Fruit fly (Drosophila melanogaster) whole organism, embryonic: Measurements from ENCODE around the gene Arl5.
A peak's percentile ranks its signal among the peaks of the same experiment; 100 is the strongest.

Source experiments
- B-H2 ChIP-seq: fragments of 200-800 bp; sonication (Bioruptor generic); optimal IDR thresholded peaks from 2 replicates; lab custom pipeline; 2018; ENCODE audit warnings: missing biosample characterization, mild to moderate bottlenecking, missing genetic modification characterization
- CG10565 ChIP-seq: fragments of 200-800 bp; sonication (Bioruptor generic); optimal IDR thresholded peaks from 3 replicates; lab custom pipeline; 2016; ENCODE audit warnings: missing biosample characterization, mild to moderate bottlenecking, missing genetic modification characterization
- CG12104 ChIP-seq: fragments of 200-800 bp; sonication (Bioruptor generic); optimal IDR thresholded peaks from 3 replicates; lab custom pipeline; 2016; ENCODE audit warnings: missing biosample characterization, missing genetic modification characterization
- CG12299 ChIP-seq: fragments of 200-800 bp; sonication (Bioruptor generic); optimal IDR thresholded peaks from 2 replicates; lab custom pipeline; 2018; ENCODE audit warnings: missing biosample characterization, mild to moderate bottlenecking, missing genetic modification characterization
- CG13296 ChIP-seq: fragments of 200-800 bp; sonication (Bioruptor generic); optimal IDR thresholded peaks from 3 replicates; lab custom pipeline; 2018; ENCODE audit warnings: missing biosample characterization, mild to moderate bottlenecking, missing genetic modification characterization
- CG13424 ChIP-seq: fragments of 200-800 bp; sonication (Bioruptor generic); optimal IDR thresholded peaks from 2 replicates; lab custom pipeline; 2019; ENCODE audit warnings: missing biosample characterization, mild to moderate bottlenecking, missing genetic modification characterization, moderate library complexity
- CG13894 ChIP-seq: fragments of 200-800 bp; sonication (Bioruptor generic); optimal IDR thresholded peaks from 3 replicates; lab custom pipeline; 2018; ENCODE audit warnings: missing biosample characterization, mild to moderate bottlenecking, missing genetic modification characterization, moderate library complexity
- CG15514 ChIP-seq: fragments of 200-800 bp; sonication (Bioruptor generic); optimal IDR thresholded peaks from 3 replicates; lab custom pipeline; 2017; ENCODE audit warnings: missing biosample characterization, missing genetic modification characterization, mild to moderate bottlenecking, moderate library complexity, missing genetic modification reagents
- CG2120 ChIP-seq: fragments of 200-800 bp; sonication (Bioruptor generic); optimal IDR thresholded peaks from 3 replicates; lab custom pipeline; 2016; ENCODE audit warnings: missing biosample characterization, missing genetic modification characterization
- CG2712 ChIP-seq: fragments of 200-800 bp; optimal IDR thresholded peaks from 3 replicates; lab custom pipeline; 2019; ENCODE audit warnings: missing biosample characterization, mild to moderate bottlenecking, missing genetic modification characterization, moderate library complexity
- CG33557 ChIP-seq: fragments of 200-800 bp; sonication (Bioruptor generic); optimal IDR thresholded peaks from 2 replicates; lab custom pipeline; 2019; ENCODE audit warnings: missing biosample characterization, mild to moderate bottlenecking, missing genetic modification characterization, moderate library complexity
- CG34224 ChIP-seq: fragments of 200-800 bp; sonication (Bioruptor generic); IDR thresholded peaks from 3 replicates; pipeline ENCODE4 v1.3.6; 2022; ENCODE audit warnings: missing biosample characterization, missing genetic modification characterization; ENCODE audit not compliant: partially characterized antibody
- CG34376 ChIP-seq: fragments of 200-800 bp; sonication (Bioruptor generic); optimal IDR thresholded peaks from 2 replicates; lab custom pipeline; 2018; ENCODE audit warnings: missing biosample characterization, mild to moderate bottlenecking, missing genetic modification characterization
- CG3847 ChIP-seq: fragments of 200-800 bp; sonication (Bioruptor generic); IDR thresholded peaks from 2 replicates; pipeline ENCODE4 v1.3.6; 2022; ENCODE audit warnings: missing biosample characterization, missing genetic modification characterization
- CG4360 ChIP-seq: fragments of 200-800 bp; sonication (Bioruptor generic); IDR thresholded peaks from 2 replicates; pipeline ENCODE4 v1.3.6; 2022; ENCODE audit warnings: missing biosample characterization, missing genetic modification characterization
- CG4707 ChIP-seq: fragments of 200-800 bp; sonication (Bioruptor generic); optimal IDR thresholded peaks from 2 replicates; lab custom pipeline; 2018; ENCODE audit warnings: missing biosample characterization, mild to moderate bottlenecking, missing genetic modification characterization, moderate library complexity
- CG4820 ChIP-seq: fragments of 200-800 bp; sonication (Bioruptor generic); optimal IDR thresholded peaks from 3 replicates; lab custom pipeline; 2016; ENCODE audit warnings: missing biosample characterization, missing genetic modification characterization
- CG4854 ChIP-seq: fragments of 200-800 bp; sonication (Bioruptor generic); optimal IDR thresholded peaks from 2 replicates; lab custom pipeline; 2016; ENCODE audit warnings: missing biosample characterization, missing genetic modification characterization, inconsistent platforms
- CG6254 ChIP-seq: fragments of 200-800 bp; sonication (Bioruptor generic); optimal IDR thresholded peaks from 3 replicates; lab custom pipeline; 2017; ENCODE audit warnings: mild to moderate bottlenecking, missing biosample characterization, missing genetic modification reagents, missing genetic modification characterization
- CG6765 ChIP-seq: fragments of 200-800 bp; sonication (Bioruptor generic); optimal IDR thresholded peaks from 3 replicates; lab custom pipeline; 2017; ENCODE audit warnings: missing biosample characterization, mild to moderate bottlenecking, missing genetic modification characterization
- CG7745 ChIP-seq: fragments of 200-800 bp; sonication (Bioruptor generic); optimal IDR thresholded peaks from 2 replicates; lab custom pipeline; 2018; ENCODE audit warnings: missing biosample characterization, mild to moderate bottlenecking, missing genetic modification characterization, moderate library complexity
- CG8290 ChIP-seq, 3 experiments: fragments of 200-800 bp; sonication (Bioruptor generic); optimal IDR thresholded peaks; 2 replicates each; lab custom pipeline; 2016 to 2019; ENCODE audit warnings: missing biosample characterization in 3 of 3, missing genetic modification characterization in 3 of 3, mild to moderate bottlenecking in 2 of 3, moderate library complexity in 1 of 3
- CG9932 ChIP-seq: fragments of 200-800 bp; sonication (Bioruptor generic); IDR thresholded peaks from 2 replicates; pipeline ENCODE4 v1.3.6; 2022; ENCODE audit warnings: missing biosample characterization, missing genetic modification characterization
- CoRest ChIP-seq: fragments of 200-800 bp; sonication (Bioruptor generic); optimal IDR thresholded peaks from 3 replicates; lab custom pipeline; 2018; ENCODE audit warnings: missing biosample characterization, mild to moderate bottlenecking, missing genetic modification characterization, moderate library complexity
- Dll ChIP-seq: fragments of 200-800 bp; sonication (Bioruptor generic); IDR thresholded peaks from 4 replicates; pipeline ENCODE4 v1.3.6; 2022; ENCODE audit warnings: missing biosample characterization, missing genetic modification characterization; ENCODE audit not compliant: partially characterized antibody
- Dref ChIP-seq: fragments of 200-800 bp; sonication (Bioruptor generic); IDR thresholded peaks from 2 replicates; pipeline ENCODE4 v1.3.6; 2022; ENCODE audit warnings: missing biosample characterization, missing genetic modification characterization
- E2f1 ChIP-seq: fragments of 200-800 bp; sonication (Bioruptor generic); IDR thresholded peaks from 2 replicates; pipeline ENCODE4 v1.3.6; 2022; ENCODE audit warnings: missing biosample characterization, missing genetic modification characterization
- MBD-R2 ChIP-seq: fragments of 200-800 bp; sonication (Bioruptor generic); IDR thresholded peaks from 2 replicates; pipeline ENCODE4 v1.3.6; 2022; ENCODE audit warnings: missing biosample characterization, missing genetic modification characterization
- Mad ChIP-seq: fragments of 200-800 bp; sonication (Bioruptor generic); optimal IDR thresholded peaks from 2 replicates; lab custom pipeline; 2016; ENCODE audit warnings: missing biosample characterization, missing genetic modification characterization
- Mrtf ChIP-seq: fragments of 200-800 bp; sonication (Bioruptor generic); IDR thresholded peaks from 3 replicates; pipeline ENCODE4 v1.3.6; 2022; ENCODE audit warnings: missing biosample characterization, missing genetic modification characterization
- Nf-YA ChIP-seq: fragments of 200-800 bp; sonication (Bioruptor generic); IDR thresholded peaks from 2 replicates; pipeline ENCODE4 v1.3.6; 2022; ENCODE audit warnings: missing biosample characterization, missing genetic modification characterization
- Rx ChIP-seq: fragments of 200-800 bp; sonication (Bioruptor generic); IDR thresholded peaks from 2 replicates; pipeline ENCODE4 v1.3.6; 2022; ENCODE audit warnings: missing biosample characterization, missing genetic modification characterization
- Scr ChIP-seq: fragments of 200-800 bp; sonication (Bioruptor generic); IDR thresholded peaks from 2 replicates; pipeline ENCODE4 v1.3.6; 2022; ENCODE audit warnings: missing biosample characterization, missing genetic modification characterization; ENCODE audit not compliant: partially characterized antibody
- Sry-δ ChIP-seq: fragments of 200-800 bp; sonication (Bioruptor generic); optimal IDR thresholded peaks from 2 replicates; lab custom pipeline; 2016; ENCODE audit warnings: missing biosample characterization, missing genetic modification characterization
- Tbp ChIP-seq: fragments of >200 bp; optimal IDR thresholded peaks from 2 replicates; lab custom pipeline; 2018; ENCODE audit warnings: missing biosample characterization, missing genetic modification characterization
- ase ChIP-seq: fragments of 200-800 bp; sonication (Bioruptor generic); IDR thresholded peaks from 3 replicates; pipeline ENCODE4 v1.3.6; 2022; ENCODE audit warnings: missing biosample characterization, missing genetic modification characterization
- az2 ChIP-seq: fragments of 200-800 bp; sonication (Bioruptor generic); optimal IDR thresholded peaks from 3 replicates; lab custom pipeline; 2016; ENCODE audit warnings: missing biosample characterization, missing genetic modification characterization
- eve ChIP-seq, 2 experiments: fragments of >200 bp; optimal IDR thresholded peaks; 2 replicates each; lab custom pipeline; 2017; ENCODE audit warnings: missing biosample characterization in 2 of 2, missing genetic modification characterization in 2 of 2
- gcm ChIP-seq: fragments of 200-800 bp; sonication (Bioruptor generic); optimal IDR thresholded peaks from 2 replicates; lab custom pipeline; 2019; ENCODE audit warnings: missing biosample characterization, mild to moderate bottlenecking, missing genetic modification characterization, moderate library complexity
- gem ChIP-seq: fragments of 200-800 bp; sonication (Bioruptor generic); optimal IDR thresholded peaks from 2 replicates; lab custom pipeline; 2019; ENCODE audit warnings: missing biosample characterization, mild to moderate bottlenecking, missing genetic modification characterization, moderate library complexity
- lab ChIP-seq: fragments of 200-800 bp; sonication (Bioruptor generic); optimal IDR thresholded peaks from 3 replicates; lab custom pipeline; 2017; ENCODE audit warnings: missing biosample characterization, missing genetic modification characterization, mild to moderate bottlenecking, moderate library complexity, missing genetic modification reagents
- lbe ChIP-seq: fragments of 200-800 bp; sonication (Bioruptor generic); optimal IDR thresholded peaks from 2 replicates; lab custom pipeline; 2016; ENCODE audit warnings: missing biosample characterization, mild to moderate bottlenecking, missing genetic modification characterization
- lov ChIP-seq, 2 experiments: fragments of 200-800 bp in 1 of 2; fragments of >200 bp in 1 of 2; sonication (Bioruptor generic) in 1 of 2; IDR thresholded peaks in 1 of 2; optimal IDR thresholded peaks in 1 of 2; 2 replicates in 1 of 2; 3 replicates in 1 of 2; pipeline versions ENCODE4 v1.3.6 to Lab custom; 2017 to 2022; ENCODE audit warnings: missing biosample characterization in 1 of 2, missing genetic modification characterization in 1 of 2
- odd ChIP-seq: fragments of 200-800 bp; sonication (Bioruptor generic); optimal IDR thresholded peaks from 2 replicates; lab custom pipeline; 2017; ENCODE audit warnings: missing biosample characterization, mild to moderate bottlenecking, missing genetic modification characterization
- row ChIP-seq: fragments of 200-800 bp; sonication (Bioruptor generic); IDR thresholded peaks from 3 replicates; pipeline ENCODE4 v1.3.6; 2022; ENCODE audit warnings: missing biosample characterization, missing genetic modification characterization
- sqz ChIP-seq: fragments of 200-800 bp; sonication (Bioruptor generic); optimal IDR thresholded peaks from 3 replicates; lab custom pipeline; 2018; ENCODE audit warnings: missing biosample characterization, mild to moderate bottlenecking, missing genetic modification characterization
- tin ChIP-seq: fragments of 200-800 bp; sonication (Bioruptor generic); optimal IDR thresholded peaks from 3 replicates; lab custom pipeline; 2016; ENCODE audit warnings: missing biosample characterization, missing genetic modification characterization
- trem ChIP-seq: fragments of 200-800 bp; optimal IDR thresholded peaks from 3 replicates; lab custom pipeline; 2019; ENCODE audit warnings: missing biosample characterization, mild to moderate bottlenecking, missing genetic modification characterization, moderate library complexity
- ttk ChIP-seq: fragments of 200-800 bp; sonication (Bioruptor generic); IDR thresholded peaks from 2 replicates; pipeline ENCODE4 v2.1.2; 2022; ENCODE audit warnings: missing biosample characterization, missing genetic modification characterization
- unc-4 ChIP-seq: fragments of 200-800 bp; sonication (Bioruptor generic); IDR thresholded peaks from 2 replicates; pipeline ENCODE4 v1.3.6; 2022; ENCODE audit warnings: missing biosample characterization, missing genetic modification characterization; ENCODE audit not compliant: partially characterized antibody

Arl5 gene

DNA sequence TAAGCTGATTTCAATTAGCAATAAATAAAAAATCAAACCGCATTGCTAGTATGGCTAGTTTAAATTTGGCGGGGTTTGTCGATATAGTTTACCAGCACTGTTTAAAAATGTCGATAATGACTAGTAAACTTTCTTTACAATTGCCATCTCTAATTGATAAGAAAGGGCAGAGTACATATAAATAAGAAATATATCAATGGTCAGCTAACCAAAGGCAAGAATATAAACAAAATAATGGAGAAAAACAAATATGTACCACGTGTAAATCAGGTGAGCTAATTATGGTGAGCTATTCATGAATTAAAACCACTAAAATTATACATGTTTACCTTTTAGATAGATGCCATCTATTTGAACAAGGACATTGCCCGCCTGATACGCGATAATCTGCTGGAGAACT is 39.3 kb upstream of the Arl5 start, which contains the start of gene Pex2 (continued):
- TF ChIP-seq sqz: no peak
- peak; percentile 15 for TF ChIP-seq gcm (GFP tag; lab: Kevin White, UChicago)
- no peak for TF ChIP-seq CG12104 (GFP tag; lab: Kevin White, UChicago)
- no peak for TF ChIP-seq E2f1
- TF ChIP-seq CG9932 (GFP tag; lab: Robert Waterston, UW): peak; percentile 22; the same call in 1 of the 2 replicates
- peak; percentile 56 for TF ChIP-seq Scr
- TF ChIP-seq CG4854 (GFP tag; lab: Kevin White, UChicago): no peak
- no peak for TF ChIP-seq Mrtf (GFP tag; lab: Robert Waterston, UW)
- TF ChIP-seq Tbp: no peak
- peak; percentile 48; the same call in 1 of the 4 replicates for TF ChIP-seq Dll (GFP tag; lab: Robert Waterston, UW)
- TF ChIP-seq CG15514: peak; percentile 38
- TF ChIP-seq CG13424: no peak
- TF ChIP-seq Nf-YA (GFP tag; lab: Robert Waterston, UW): no peak
- TF ChIP-seq B-H2: peak; percentile 71
- TF ChIP-seq CG6254 (GFP tag; lab: Kevin White, UChicago): no peak
- TF ChIP-seq CG4707: no peak
- TF ChIP-seq trem (tag; lab: Kevin White, UChicago): peak; percentile 36
- TF ChIP-seq ttk (GFP tag; lab: Robert Waterston, UW): no peak
- TF ChIP-seq CG4360 (GFP tag; lab: Robert Waterston, UW): no peak
- peak; percentile 2 for TF ChIP-seq CG8290 (GFP tag; optimal IDR thresholded peaks at IDR 0.05; lab: Kevin White, UChicago)
- TF ChIP-seq CG8290 (tag; optimal IDR thresholded peaks at IDR 0.05; lab: Kevin White, UChicago): no peak
- peak; percentile 34; the same call in 1 of the 3 replicates for TF ChIP-seq CG34224 (GFP tag; lab: Robert Waterston, UW)
- TF ChIP-seq CG2712: peak; percentile 5
- TF ChIP-seq odd (GFP tag; lab: Kevin White, UChicago): no peak
- TF ChIP-seq lab (GFP tag; lab: Kevin White, UChicago): peak; percentile 30
- no peak for TF ChIP-seq ase (GFP tag; lab: Robert Waterston, UW)
- TF ChIP-seq gem (tag; lab: Kevin White, UChicago): peak; percentile 1
- peak; percentile 58 for TF ChIP-seq CG34376 (GFP tag; lab: Kevin White, UChicago)
- TF ChIP-seq CG13894 (tag; lab: Kevin White, UChicago): no peak
- no peak for TF ChIP-seq CG10565 (GFP tag; lab: Kevin White, UChicago)
- no peak for TF ChIP-seq row
- TF ChIP-seq lbe (GFP tag; lab: Kevin White, UChicago): peak; percentile 41
- TF ChIP-seq Dref: peak; percentile 66
- TF ChIP-seq CG4820: no peak
- TF ChIP-seq CG3847 (GFP tag; lab: Robert Waterston, UW): no peak
- peak; percentile 84 for TF ChIP-seq Sry-δ (GFP tag; lab: Kevin White, UChicago)
- peak; percentile 7 for TF ChIP-seq CG12299 (tag; lab: Kevin White, UChicago)
- no peak for TF ChIP-seq az2 (GFP tag; lab: Kevin White, UChicago)
- TF ChIP-seq MBD-R2: peak; percentile 39; the same call in 1 of the 2 replicates
- TF ChIP-seq unc-4 (GFP tag; lab: Robert Waterston, UW): 0 out of 2 replicates have a peak, but pooled peaks have one; percentile 25
- TF ChIP-seq CG2120: peak; percentile 32
- no peak for TF ChIP-seq Rx
- TF ChIP-seq CG7745 (tag; lab: Kevin White, UChicago): no peak
- no peak for TF ChIP-seq CG33557
- TF ChIP-seq CG6765 (GFP tag; lab: Kevin White, UChicago): no peak
- TF ChIP-seq tin (GFP tag; lab: Kevin White, UChicago): no peak
- TF ChIP-seq Mad: no peak
- peak; percentile 42 for TF ChIP-seq CG13296 (GFP tag; lab: Kevin White, UChicago)
- TF ChIP-seq eve (GFP tag; optimal IDR thresholded peaks at IDR 0.05; lab: Kevin White, UChicago): no peak
- TF ChIP-seq CoRest: peak; percentile 20
- no peak for TF ChIP-seq lov (optimal IDR thresholded peaks at IDR 0.05; lab: Kevin White, UChicago)
- no peak for TF ChIP-seq lov (GFP tag; IDR thresholded peaks at IDR 0.05; lab: Robert Waterston, UW)
